Fruit fly (Drosophila melanogaster): ENCODE results near the gene Cf2.

The Cf2 gene

dm6 chr2L:4891914-4892469, 9.1 kb upstream of the Cf2 start, which contains the start of gene CG3036 (continued):
- TF ChIP-seq Gsc (GFP tag; IDR thresholded peaks at IDR 0.05): no peak
- no peak for TF ChIP-seq Spps (tag; optimal IDR thresholded peaks at IDR 0.05)
- peak; percentile 8 for TF ChIP-seq HHEX (GFP tag; optimal IDR thresholded peaks at IDR 0.05)
- peak; percentile 49 for TF ChIP-seq ac (GFP tag; optimal IDR thresholded peaks at IDR 0.05)
- no peak for TF ChIP-seq zf30C (GFP tag; optimal IDR thresholded peaks at IDR 0.05)
- peak; percentile 51 for TF ChIP-seq CG10267 (tag; optimal IDR thresholded peaks at IDR 0.05)
- TF ChIP-seq pho (GFP tag; optimal IDR thresholded peaks at IDR 0.05): no peak
- TF ChIP-seq CG31441 (GFP tag; IDR thresholded peaks at IDR 0.05): no peak
- no peak for TF ChIP-seq lola (GFP tag; optimal IDR thresholded peaks at IDR 0.05)
- TF ChIP-seq sd (tag; optimal IDR thresholded peaks at IDR 0.05): peak; percentile 62
- TF ChIP-seq Fer1 (GFP tag; optimal IDR thresholded peaks at IDR 0.05): peak; percentile 63
- TF ChIP-seq CG6813 (GFP tag; optimal IDR thresholded peaks at IDR 0.05): no peak
- peak; percentile 39 for TF ChIP-seq gsb-n (tag; optimal IDR thresholded peaks at IDR 0.05)
- peak; percentile 45 for TF ChIP-seq grn (GFP tag; optimal IDR thresholded peaks at IDR 0.05)
- peak; percentile 6 for TF ChIP-seq CG31365 (tag; optimal IDR thresholded peaks at IDR 0.05)
- TF ChIP-seq CG6791 (GFP tag; IDR thresholded peaks at IDR 0.05; ENCODE audit: partially characterized antibody): peak; percentile 48; the same call in 2 of the 3 replicates
- peak; percentile 6; the same call in 1 of the 2 replicates for TF ChIP-seq CG17612 (GFP tag; IDR thresholded peaks at IDR 0.05)
- TF ChIP-seq row (GFP tag; IDR thresholded peaks at IDR 0.05): peak; percentile 6; the same call in 1 of the 3 replicates
- peak; percentile 60; the same call in 2 of the 3 replicates for TF ChIP-seq mld (GFP tag; IDR thresholded peaks at IDR 0.05; ENCODE audit: partially characterized antibody)
- TF ChIP-seq E2f1 (GFP tag; IDR thresholded peaks at IDR 0.05): no peak
- no peak for TF ChIP-seq gem (tag; optimal IDR thresholded peaks at IDR 0.05)
- TF ChIP-seq Nf-YB (GFP tag; optimal IDR thresholded peaks at IDR 0.05): peak; percentile 31
- peak; percentile 100 for TF ChIP-seq Adf1 (GFP tag; IDR thresholded peaks at IDR 0.05)
- peak; percentile 54; the same call in 1 of the 3 replicates for TF ChIP-seq so (GFP tag; IDR thresholded peaks at IDR 0.05)
- TF ChIP-seq ewg (GFP tag; optimal IDR thresholded peaks at IDR 0.05): peak; percentile 91
- TF ChIP-seq ci (GFP tag; IDR thresholded peaks at IDR 0.05): peak; percentile 86
- TF ChIP-seq CG3163 (GFP tag; optimal IDR thresholded peaks at IDR 0.05): peak; percentile 55
- TF ChIP-seq gce (GFP tag; IDR thresholded peaks at IDR 0.05): 0 out of 3 replicates have a peak, but pooled peaks have one; percentile 57
- no peak for TF ChIP-seq p53 (GFP tag; optimal IDR thresholded peaks at IDR 0.05)
- peak; percentile 55 for TF ChIP-seq unc-4 (GFP tag; IDR thresholded peaks at IDR 0.05; ENCODE audit: partially characterized antibody)
- no peak for TF ChIP-seq usp (GFP tag; optimal IDR thresholded peaks at IDR 0.05)
- TF ChIP-seq Pdp1 (GFP tag; optimal IDR thresholded peaks at IDR 0.05): peak in 1 of 2 experiments; percentile 73
- peak; percentile 4 for TF ChIP-seq psq (GFP tag; optimal IDR thresholded peaks at IDR 0.05)
- TF ChIP-seq CG14667 (GFP tag; IDR thresholded peaks at IDR 0.05): no peak
- TF ChIP-seq stwl (tag; optimal IDR thresholded peaks at IDR 0.05): peak; percentile 36
- TF ChIP-seq ttk (GFP tag; IDR thresholded peaks at IDR 0.05): no peak
- peak; percentile 99 for TF ChIP-seq Jarid2 (GFP tag; optimal IDR thresholded peaks at IDR 0.05)
- peak; percentile 21; the same call in 1 of the 2 replicates for TF ChIP-seq nerfin-2 (GFP tag; IDR thresholded peaks at IDR 0.05; ENCODE audit: partially characterized antibody)
- TF ChIP-seq ato (GFP tag; IDR thresholded peaks at IDR 0.05; ENCODE audit: partially characterized antibody): 0 out of 2 replicates have a peak, but pooled peaks have one; percentile 52
- TF ChIP-seq CG7745 (tag; optimal IDR thresholded peaks at IDR 0.05): peak; percentile 14
- TF ChIP-seq CG10979 (tag; optimal IDR thresholded peaks at IDR 0.05): peak; percentile 42
- TF ChIP-seq CG17385 (GFP tag; optimal IDR thresholded peaks at IDR 0.05): peak; percentile 11
- TF ChIP-seq CG30431 (GFP tag; optimal IDR thresholded peaks at IDR 0.05): no peak
- TF ChIP-seq CG7928 (GFP tag; optimal IDR thresholded peaks at IDR 0.05): no peak
- peak; percentile 49 for TF ChIP-seq ERR (GFP tag; optimal IDR thresholded peaks at IDR 0.05)
- TF ChIP-seq gcm2 (GFP tag; optimal IDR thresholded peaks at IDR 0.05): no peak
- TF ChIP-seq cg (GFP tag; optimal IDR thresholded peaks at IDR 0.05): peak; percentile 34
- peak; percentile 35 for TF ChIP-seq NfI (GFP tag; optimal IDR thresholded peaks at IDR 0.05)
- no peak for TF ChIP-seq bab2 (GFP tag; optimal IDR thresholded peaks at IDR 0.05)
